Fruit fly (Drosophila melanogaster) whole organism, wandering third instar larva: ENCODE results near the gene CG33333.

Source experiments
- CG32264 ChIP-seq: fragments of 200-800 bp; sonication (Bioruptor generic); optimal IDR thresholded peaks from 2 replicates; lab custom pipeline; 2016; ENCODE audit warnings: missing biosample characterization, missing genetic modification characterization
- CG9705 ChIP-seq: fragments of 200-800 bp; sonication (Bioruptor generic); optimal IDR thresholded peaks from 2 replicates; lab custom pipeline; 2018; ENCODE audit warnings: missing biosample characterization, mild to moderate bottlenecking, missing genetic modification characterization
- CrebA ChIP-seq: fragments of 200-800 bp; sonication (Bioruptor generic); optimal IDR thresholded peaks from 2 replicates; lab custom pipeline; 2016; ENCODE audit warnings: missing biosample characterization, mild to moderate bottlenecking, missing genetic modification characterization, borderline replicate concordance
- Dfd ChIP-seq: fragments of >200 bp; optimal IDR thresholded peaks from 2 replicates; lab custom pipeline; 2017; ENCODE audit warnings: missing biosample characterization, missing genetic modification characterization
- Dif ChIP-seq: fragments of 200-275, 200-300 bp; sonication (Bioruptor generic); optimal IDR thresholded peaks from 2 replicates; lab custom pipeline; 2018; ENCODE audit warnings: missing biosample characterization, missing genetic modification characterization; ENCODE audit not compliant: partially characterized antibody
- HLH106 ChIP-seq: fragments of 200-800 bp; optimal IDR thresholded peaks from 3 replicates; lab custom pipeline; 2019; ENCODE audit warnings: missing biosample characterization, mild to moderate bottlenecking, missing genetic modification characterization, moderate library complexity
- Hnf4 ChIP-seq: fragments of 200-800 bp; sonication (Bioruptor generic); optimal IDR thresholded peaks from 2 replicates; lab custom pipeline; 2016; ENCODE audit warnings: missing biosample characterization, mild to moderate bottlenecking, missing genetic modification characterization
- Hr78 ChIP-seq: fragments of >200 bp; optimal IDR thresholded peaks from 2 replicates; lab custom pipeline; 2017; ENCODE audit warnings: missing biosample characterization, missing genetic modification characterization
- Hr83 ChIP-seq: fragments of 200-300 bp; sonication (Bioruptor generic); optimal IDR thresholded peaks from 2 replicates; lab custom pipeline; 2016; ENCODE audit warnings: missing biosample characterization, mild to moderate bottlenecking, missing genetic modification characterization, moderate library complexity; ENCODE audit not compliant: poor library complexity, severe bottlenecking
- Mio ChIP-seq: sonication (Bioruptor generic); optimal IDR thresholded peaks from 2 replicates; lab custom pipeline; 2016; ENCODE audit warnings: missing biosample characterization, missing genetic modification characterization
- N ChIP-seq: fragments of >200 bp; optimal IDR thresholded peaks from 2 replicates; lab custom pipeline; 2018; ENCODE audit warnings: missing biosample characterization, missing external identifiers, missing genetic modification characterization
- OdsH ChIP-seq: fragments of 200-800 bp; sonication (Bioruptor generic); optimal IDR thresholded peaks from 2 replicates; lab custom pipeline; 2016; ENCODE audit warnings: missing biosample characterization, mild to moderate bottlenecking, missing genetic modification characterization
- Rel ChIP-seq, 2 experiments: fragments of 200-800 bp; sonication (Bioruptor generic) in 1 of 2; optimal IDR thresholded peaks; 2 replicates in 1 of 2; 3 replicates in 1 of 2; lab custom pipeline; 2016 to 2019; ENCODE audit warnings: mild to moderate bottlenecking in 2 of 2, missing biosample characterization in 2 of 2, missing genetic modification characterization in 2 of 2, moderate library complexity in 1 of 2
- Sp1 ChIP-seq: fragments of 200-800 bp; sonication (Bioruptor generic); optimal IDR thresholded peaks from 3 replicates; lab custom pipeline; 2019; ENCODE audit warnings: missing biosample characterization, mild to moderate bottlenecking, missing genetic modification characterization, moderate library complexity
- Vsx2 ChIP-seq: fragments of 200-300, 225-300 bp; sonication (Bioruptor generic); optimal IDR thresholded peaks from 2 replicates; lab custom pipeline; 2018; ENCODE audit warnings: missing biosample characterization, missing genetic modification characterization; ENCODE audit not compliant: partially characterized antibody
- br ChIP-seq: fragments of 200-800 bp; sonication (Bioruptor generic); optimal IDR thresholded peaks from 2 replicates; lab custom pipeline; 2016; ENCODE audit warnings: missing biosample characterization, missing genetic modification characterization
- brk ChIP-seq: fragments of 200-800 bp; sonication (Bioruptor generic); optimal IDR thresholded peaks from 2 replicates; lab custom pipeline; 2016; ENCODE audit warnings: missing biosample characterization, mild to moderate bottlenecking, missing genetic modification characterization
- dl ChIP-seq, 2 experiments: fragments of 175-275, 200-275 bp in 1 of 2; fragments of 200-275 bp in 1 of 2; sonication (Bioruptor generic); optimal IDR thresholded peaks; lab custom pipeline; 2018; ENCODE audit warnings: mild to moderate bottlenecking in 2 of 2, missing biosample characterization in 2 of 2, missing genetic modification characterization in 2 of 2, moderate library complexity in 2 of 2; ENCODE audit not compliant: partially characterized antibody in 2 of 2, insufficient read depth in 1 of 2
- dsf ChIP-seq: sonication (Bioruptor generic); optimal IDR thresholded peaks from 2 replicates; lab custom pipeline; 2016; ENCODE audit warnings: missing biosample characterization, missing genetic modification characterization, borderline replicate concordance
- foxo ChIP-seq, 2 experiments: fragments of 200-800 bp; sonication (Bioruptor generic); optimal IDR thresholded peaks; 2 replicates in 1 of 2; 3 replicates in 1 of 2; lab custom pipeline; 2016 to 2017; ENCODE audit warnings: missing biosample characterization in 2 of 2, missing genetic modification characterization in 2 of 2
- fru ChIP-seq: fragments of 200-800 bp; sonication (Bioruptor generic); optimal IDR thresholded peaks from 3 replicates; lab custom pipeline; 2016; ENCODE audit warnings: missing biosample characterization, mild to moderate bottlenecking, missing genetic modification characterization
- jim ChIP-seq: fragments of 175-275, 200-325 bp; sonication (Bioruptor generic); optimal IDR thresholded peaks from 2 replicates; lab custom pipeline; 2016; ENCODE audit warnings: missing biosample characterization, mild to moderate bottlenecking, missing genetic modification characterization
- lola ChIP-seq: fragments of >200 bp; optimal IDR thresholded peaks from 2 replicates; lab custom pipeline; 2017; ENCODE audit warnings: missing biosample characterization, missing genetic modification characterization
- pan ChIP-seq: fragments of >200 bp; optimal IDR thresholded peaks from 2 replicates; lab custom pipeline; 2017
- sage ChIP-seq: fragments of 200-800 bp; sonication (Bioruptor generic); optimal IDR thresholded peaks from 2 replicates; lab custom pipeline; 2016; ENCODE audit warnings: missing biosample characterization, mild to moderate bottlenecking, missing genetic modification characterization
- sv ChIP-seq: fragments of 200-800 bp; sonication (Bioruptor generic); optimal IDR thresholded peaks from 3 replicates; lab custom pipeline; 2016; ENCODE audit warnings: missing biosample characterization, missing genetic modification characterization
- tai ChIP-seq: sonication (Bioruptor generic); optimal IDR thresholded peaks from 2 replicates; lab custom pipeline; 2016; ENCODE audit warnings: missing biosample characterization, missing genetic modification characterization
- usp ChIP-seq: fragments of >200 bp; optimal IDR thresholded peaks from 2 replicates; lab custom pipeline; 2017; ENCODE audit warnings: missing biosample characterization, missing genetic modification characterization
- woc ChIP-seq: sonication (Bioruptor generic); optimal IDR thresholded peaks from 2 replicates; lab custom pipeline; 2016; ENCODE audit warnings: missing biosample characterization, mild to moderate bottlenecking, missing genetic modification characterization

CG33333 gene

dm6 chr3R:17417167-17417566, at the start of gene CG33333:
Gene CG33333, plus strand, starts transcription at chr3R:17417467.
- no peak for TF ChIP-seq Hr78
- no peak for TF ChIP-seq pan (lab: Kevin White, UChicago)
- no peak for TF ChIP-seq Vsx2 (GFP tag; lab: Kevin White, UChicago)
- TF ChIP-seq usp, result no peak
- no peak for TF ChIP-seq Hr83 (GFP tag; lab: Kevin White, UChicago)
- TF ChIP-seq brk, result no peak
- TF ChIP-seq Hnf4 (GFP tag; lab: Kevin White, UChicago), result no peak
- no peak for TF ChIP-seq sv (GFP tag; lab: Kevin White, UChicago)
- TF ChIP-seq dsf (GFP tag; lab: Kevin White, UChicago), result no peak
- no peak for TF ChIP-seq CG9705
- no peak for TF ChIP-seq OdsH (GFP tag; lab: Kevin White, UChicago)
- TF ChIP-seq fru (GFP tag; lab: Kevin White, UChicago), result no peak
- TF ChIP-seq Rel (GFP tag; optimal IDR thresholded peaks at IDR 0.05; lab: Kevin White, UChicago), result no peak
- no peak for TF ChIP-seq Rel (tag; optimal IDR thresholded peaks at IDR 0.05; lab: Kevin White, UChicago)
- no peak for TF ChIP-seq CrebA (GFP tag; lab: Kevin White, UChicago)
- no peak for TF ChIP-seq br

DNA sequence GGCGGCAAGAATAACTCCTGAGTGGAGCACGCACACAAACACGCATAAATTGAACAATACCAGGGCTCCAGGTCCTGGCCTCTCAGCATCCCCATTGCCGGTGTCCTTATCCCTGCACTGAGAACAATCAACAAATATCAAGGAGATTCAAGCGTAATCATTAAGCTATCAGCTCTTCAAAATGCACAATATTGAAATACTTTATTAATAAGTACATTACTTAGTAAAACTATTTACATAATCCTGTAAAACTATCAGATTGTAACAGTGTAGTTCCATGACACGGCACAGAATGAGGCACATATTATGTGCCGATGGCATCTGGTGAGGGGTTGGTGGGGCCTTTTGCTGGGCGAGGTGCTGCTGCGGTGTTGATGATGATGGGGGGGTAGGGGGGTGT, 46.2 kb upstream of the CG33333 start:
- no peak for TF ChIP-seq dsf (GFP tag; lab: Kevin White, UChicago)
- no peak for TF ChIP-seq Mio (GFP tag; lab: Kevin White, UChicago)
- TF ChIP-seq CrebA (GFP tag; lab: Kevin White, UChicago), result no peak
- TF ChIP-seq pan (lab: Kevin White, UChicago), result no peak
- TF ChIP-seq woc (GFP tag; lab: Kevin White, UChicago), result no peak
- TF ChIP-seq N (GFP tag; lab: Kevin White, UChicago), result no peak

dm6 chr3R:17377503-17377902, 39.8 kb upstream of the CG33333 start:
- TF ChIP-seq Mio (GFP tag; lab: Kevin White, UChicago) (no peak), dl (GFP tag; optimal IDR thresholded peaks at IDR 0.05; lab: Kevin White, UChicago; ENCODE audit: insufficient read depth in 1 of 2, partially characterized antibody in 2 of 2) (peak in 1 of 2 experiments; percentile 39), Dif (GFP tag; lab: Kevin White, UChicago) (peak; percentile 18), HLH106 (tag; lab: Kevin White, UChicago) (no peak), brk (no peak), OdsH (GFP tag; lab: Kevin White, UChicago) (no peak), CrebA (GFP tag; lab: Kevin White, UChicago) (no peak), sage (GFP tag; lab: Kevin White, UChicago) (no peak), jim (GFP tag; lab: Kevin White, UChicago) (no peak), foxo (GFP tag; optimal IDR thresholded peaks at IDR 0.05; lab: Kevin White, UChicago) (no peak)

DNA sequence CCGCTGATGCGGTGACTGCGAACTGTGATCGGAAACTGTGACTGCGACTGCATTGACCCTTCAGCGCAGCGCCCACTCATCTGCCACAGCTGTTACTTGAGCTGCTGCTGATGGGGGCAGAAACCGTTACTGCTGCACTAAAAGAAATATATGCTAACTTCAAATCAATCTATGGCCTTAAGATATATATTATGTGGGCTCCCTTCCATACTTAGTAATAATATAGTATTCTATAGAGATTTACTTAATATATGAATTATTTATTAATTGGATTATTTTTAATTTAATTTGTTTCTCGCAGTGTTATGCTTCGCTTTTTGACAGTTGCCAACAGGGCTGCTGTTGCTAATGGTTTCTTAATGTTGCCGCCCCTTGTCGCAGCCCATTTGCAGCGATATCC, 38.2 kb upstream of the CG33333 start:
- peak; percentile 8 for TF ChIP-seq fru (GFP tag; lab: Kevin White, UChicago)
- TF ChIP-seq HLH106 (tag; lab: Kevin White, UChicago), result peak; percentile 36
- TF ChIP-seq Dfd (GFP tag; lab: Kevin White, UChicago), result no peak
- TF ChIP-seq foxo (GFP tag; optimal IDR thresholded peaks at IDR 0.05; lab: Kevin White, UChicago), result peak in 1 of 2 experiments; percentile 47
- no peak for TF ChIP-seq OdsH (GFP tag; lab: Kevin White, UChicago)
- TF ChIP-seq Sp1, result no peak
- TF ChIP-seq lola, result no peak
- TF ChIP-seq tai (GFP tag; lab: Kevin White, UChicago), result no peak

- peak; percentile 21 for TF ChIP-seq fru (GFP tag; lab: Kevin White, UChicago)
- TF ChIP-seq CG32264, result no peak
- TF ChIP-seq CrebA (GFP tag; lab: Kevin White, UChicago), result peak; percentile 21
- TF ChIP-seq pan (lab: Kevin White, UChicago), result no peak
- peak; percentile 25 for TF ChIP-seq Vsx2 (GFP tag; lab: Kevin White, UChicago)
- TF ChIP-seq, all 38 proteins: peak for 3
These were observed 37.5 kb upstream of the CG33333 start, which contains the start of gene lute for dm6 chr3R:17379742-17380141. Gene lute, plus strand, starts transcription at chr3R:17379944.
